2 worm cellular contexts compared by ENCODE assay signal in genomic region chrII:5874130-5874529, ce11.
TF ChIP-seq lines count a peak whose summit lies in the region.

No protein-coding gene starts in this region.

TF ChIP-seq in whole organism, L1 larva, 84 proteins besides CTCF, POLR2A, EP300 and RAD21 (continued from another document):
- TF ChIP-seq elt-3 (tag; optimal IDR thresholded peaks at IDR 0.05; lab: Kevin White, UChicago) (peak in 2 of 6 experiments; percentile 31 to 64), nhr-11 (tag; optimal IDR thresholded peaks at IDR 0.05; lab: Kevin White, UChicago) (no peak), nhr-71 (tag; optimal IDR thresholded peaks at IDR 0.05; lab: Kevin White, UChicago) (peak; percentile 71), fkh-8 (tag; optimal IDR thresholded peaks at IDR 0.05; lab: Kevin White, UChicago) (peak; percentile 23), lsy-2 (tag; optimal IDR thresholded peaks at IDR 0.05; lab: Kevin White, UChicago) (peak; percentile 35 to 49), unc-130 (tag; optimal IDR thresholded peaks at IDR 0.05; lab: Kevin White, UChicago) (peak; percentile 43), ceh-63 (GFP tag; optimal IDR thresholded peaks at IDR 0.05; lab: Kevin White, UChicago) (no peak), aly-2 (tag; optimal IDR thresholded peaks at IDR 0.05; lab: Kevin White, UChicago) (no peak), ama-1 (optimal IDR thresholded peaks at IDR 0.05; lab: Kevin White, UChicago) (no peak), ztf-4 (tag; optimal IDR thresholded peaks at IDR 0.05; lab: Kevin White, UChicago) (no peak), lir-3 (tag; optimal IDR thresholded peaks at IDR 0.05; lab: Kevin White, UChicago; ENCODE audit: poor library complexity) (peak; percentile 4), efl-1 (optimal IDR thresholded peaks at IDR 0.05; lab: Kevin White, UChicago) (peak in 1 of 2 experiments; percentile 25), efl-1 (GFP tag; optimal IDR thresholded peaks at IDR 0.05 in 1 of 2; lab: Kevin White, UChicago) (peak; percentile 25 to 88), fos-1 (tag; optimal IDR thresholded peaks at IDR 0.05; lab: Kevin White, UChicago) (no peak), hlh-17 (GFP tag; optimal IDR thresholded peaks at IDR 0.05; lab: Kevin White, UChicago; ENCODE audit: borderline replicate concordance) (no peak), snu-23 (GFP tag; optimal IDR thresholded peaks at IDR 0.05; lab: Kevin White, UChicago) (peak; percentile 70), unc-86 (tag; optimal IDR thresholded peaks at IDR 0.05; lab: Kevin White, UChicago) (no peak), sox-4 (tag; optimal IDR thresholded peaks at IDR 0.05; lab: Kevin White, UChicago) (no peak), nhr-47 (tag; optimal IDR thresholded peaks at IDR 0.05; lab: Kevin White, UChicago) (no peak), pqm-1 (tag; optimal IDR thresholded peaks at IDR 0.05; lab: Kevin White, UChicago) (no peak), C04F5.9 (tag; optimal IDR thresholded peaks at IDR 0.05; lab: Kevin White, UChicago) (no peak), nhr-28 (tag; optimal IDR thresholded peaks at IDR 0.05; lab: Kevin White, UChicago) (no peak), grh-1 (GFP tag; IDR thresholded peaks at IDR 0.05; lab: Robert Waterston, UW) (no peak), snpc-4 (tag; optimal IDR thresholded peaks at IDR 0.05; lab: Kevin White, UChicago) (no peak), sptf-1 (tag; optimal IDR thresholded peaks at IDR 0.05; lab: Kevin White, UChicago) (no peak), ets-5 (GFP tag; IDR thresholded peaks at IDR 0.05; lab: Robert Waterston, UW) (no peak), nhr-12 (tag; optimal IDR thresholded peaks at IDR 0.05; lab: Kevin White, UChicago) (no peak), Y116A8C.19 (tag; optimal IDR thresholded peaks at IDR 0.05; lab: Kevin White, UChicago; ENCODE audit: borderline replicate concordance) (no peak), ztf-11 (tag; optimal IDR thresholded peaks at IDR 0.05; lab: Kevin White, UChicago) (no peak), mab-9 (GFP tag; IDR thresholded peaks at IDR 0.05; lab: Robert Waterston, UW) (no peak), elt-2 (tag; optimal IDR thresholded peaks at IDR 0.05; lab: Kevin White, UChicago) (no peak), nhr-77 (tag; optimal IDR thresholded peaks at IDR 0.05; lab: Kevin White, UChicago) (no peak), zag-1 (tag; optimal IDR thresholded peaks at IDR 0.05; lab: Kevin White, UChicago) (no peak), efl-3 (GFP tag; optimal IDR thresholded peaks at IDR 0.05; lab: Kevin White, UChicago) (no peak), egl-27 (tag; optimal IDR thresholded peaks at IDR 0.05; lab: Kevin White, UChicago) (no peak), nhr-85 (tag; lab: Kevin White, UChicago) (peak; percentile 90), unc-62 (GFP tag; optimal IDR thresholded peaks at IDR 0.05; lab: Kevin White, UChicago) (no peak), F16B12.6 (tag; optimal IDR thresholded peaks at IDR 0.05; lab: Kevin White, UChicago) (no peak), zip-4 (GFP tag; optimal IDR thresholded peaks at IDR 0.05; lab: Kevin White, UChicago) (no peak), lin-13 (GFP tag; optimal IDR thresholded peaks at IDR 0.05; lab: Kevin White, UChicago) (peak; percentile 1), fkh-4 (tag; optimal IDR thresholded peaks at IDR 0.05; lab: Kevin White, UChicago; ENCODE audit: borderline replicate concordance) (no peak), dsc-1 (tag; optimal IDR thresholded peaks at IDR 0.05; lab: Kevin White, UChicago) (peak; percentile 36), nhr-20 (tag; optimal IDR thresholded peaks at IDR 0.05; lab: Kevin White, UChicago) (peak; percentile 77), ceh-88 (GFP tag; IDR thresholded peaks at IDR 0.05; lab: Robert Waterston, UW) (no peak; the same call in 1 of the 2 replicates), dpl-1 (GFP tag; optimal IDR thresholded peaks at IDR 0.05; lab: Kevin White, UChicago) (peak in 2 of 3 experiments; percentile 33 to 39), C34B4.2 (tag; optimal IDR thresholded peaks at IDR 0.05; lab: Kevin White, UChicago) (no peak), mdl-1 (tag; optimal IDR thresholded peaks at IDR 0.05; lab: Kevin White, UChicago) (peak in 1 of 2 experiments; percentile 78), pag-3 (tag; optimal IDR thresholded peaks at IDR 0.05; lab: Kevin White, UChicago; ENCODE audit: borderline replicate concordance, insufficient read depth) (no peak), ceh-8 (GFP tag; optimal IDR thresholded peaks at IDR 0.05; lab: Kevin White, UChicago) (peak; percentile 43), nhr-90 (tag; optimal IDR thresholded peaks at IDR 0.05; lab: Kevin White, UChicago; ENCODE audit: poor library complexity) (peak; percentile 30), lin-39 (tag; optimal IDR thresholded peaks at IDR 0.05; lab: Kevin White, UChicago) (no peak)

TF ChIP-seq in whole organism, L2 larva, 48 proteins besides CTCF, POLR2A, EP300 and RAD21 (continued from another document):
- no peak for TF ChIP-seq lin-39 (tag; optimal IDR thresholded peaks at IDR 0.05; lab: Kevin White, UChicago)
- peak; percentile 51 for TF ChIP-seq blmp-1 (tag; optimal IDR thresholded peaks at IDR 0.05; lab: Kevin White, UChicago; ENCODE audit: insufficient read depth)
- TF ChIP-seq ztf-1 (GFP tag; conservative IDR thresholded peaks at IDR 0.05; lab: Robert Waterston, UW), result no peak
- no peak for TF ChIP-seq ceh-82 (tag; optimal IDR thresholded peaks at IDR 0.05; lab: Kevin White, UChicago)
- peak; percentile 80 for TF ChIP-seq nhr-129 (tag; optimal IDR thresholded peaks at IDR 0.05; lab: Kevin White, UChicago)
- TF ChIP-seq mab-5 (tag; optimal IDR thresholded peaks at IDR 0.05; lab: Kevin White, UChicago), result no peak
- peak; percentile 3 for TF ChIP-seq nhr-25 (tag; optimal IDR thresholded peaks at IDR 0.05; lab: Kevin White, UChicago)
